Worm (Caenorhabditis elegans) whole organism, late embryonic: ENCODE measurements around the gene fil-1.

Experiments used
- C38D4.7 ChIP-seq: fragments of 200-800 bp; sonication (Bioruptor generic); optimal IDR thresholded peaks from 2 replicates; lab custom pipeline; 2018; ENCODE audit warnings: mild to moderate bottlenecking, missing genetic modification characterization, moderate library complexity, missing compliant biosample characterization
- F13H6.1 ChIP-seq: sonication (generic microtip); optimal IDR thresholded peaks from 2 replicates; lab custom pipeline; 2016; ENCODE audit warnings: missing genetic modification characterization, missing compliant biosample characterization
- K02D7.2 ChIP-seq: sonication (generic microtip); optimal IDR thresholded peaks from 2 replicates; lab custom pipeline; 2017; ENCODE audit warnings: mild to moderate bottlenecking, missing genetic modification characterization, missing compliant biosample characterization
- K09A11.1 ChIP-seq: sonication (generic microtip); optimal IDR thresholded peaks from 2 replicates; lab custom pipeline; 2017; ENCODE audit warnings: antibody characterized with exemption, mild to moderate bottlenecking, missing genetic modification characterization, missing compliant biosample characterization; ENCODE audit not compliant: insufficient read depth
- Y22D7AL.16 ChIP-seq: sonication (generic microtip); optimal IDR thresholded peaks from 2 replicates; lab custom pipeline; 2016; ENCODE audit warnings: missing genetic modification characterization, missing compliant biosample characterization
- ahr-1 ChIP-seq: sonication (generic microtip); optimal IDR thresholded peaks from 2 replicates; lab custom pipeline; 2016; ENCODE audit warnings: missing genetic modification characterization, missing compliant biosample characterization
- ceh-19 ChIP-seq: fragments of 200-800 bp; sonication (Bioruptor generic); optimal IDR thresholded peaks from 2 replicates; lab custom pipeline; 2018; ENCODE audit warnings: mild to moderate bottlenecking, missing genetic modification characterization, missing compliant biosample characterization
- ceh-2 ChIP-seq: sonication (generic microtip); optimal IDR thresholded peaks from 2 replicates; lab custom pipeline; 2016; ENCODE audit warnings: missing genotype, missing genetic modification characterization, missing compliant biosample characterization
- ceh-22 ChIP-seq: sonication (generic microtip); optimal IDR thresholded peaks from 2 replicates; lab custom pipeline; 2017; ENCODE audit warnings: missing biosample characterization, missing genetic modification characterization
- ceh-24 ChIP-seq: sonication (generic microtip); optimal IDR thresholded peaks from 2 replicates; lab custom pipeline; 2016; ENCODE audit warnings: mild to moderate bottlenecking, missing genetic modification characterization, missing compliant biosample characterization
- ceh-30 ChIP-seq: fragments of 150-350 bp; optimal IDR thresholded peaks from 2 replicates; lab custom pipeline; 2014; ENCODE audit warnings: missing biosample characterization, missing genetic modification characterization
- ceh-31 ChIP-seq: sonication (generic microtip); optimal IDR thresholded peaks from 2 replicates; lab custom pipeline; 2016; ENCODE audit warnings: missing genetic modification characterization, missing compliant biosample characterization
- ceh-34 ChIP-seq: sonication (generic microtip); optimal IDR thresholded peaks from 2 replicates; lab custom pipeline; 2016; ENCODE audit warnings: mild to moderate bottlenecking, missing genetic modification characterization, missing compliant biosample characterization
- ceh-45 ChIP-seq: fragments of 200-800 bp; sonication (Bioruptor generic); IDR thresholded peaks from 2 replicates; pipeline ENCODE4 v1.3.6; 2022; ENCODE audit warnings: missing genetic modification reagents, missing genetic modification characterization, missing compliant biosample characterization
- ceh-9 ChIP-seq: sonication (generic microtip); optimal IDR thresholded peaks from 2 replicates; lab custom pipeline; 2016; ENCODE audit warnings: mild to moderate bottlenecking, missing genetic modification characterization, inconsistent platforms, missing compliant biosample characterization
- che-1 ChIP-seq: sonication (generic microtip); optimal IDR thresholded peaks from 2 replicates; lab custom pipeline; 2016; ENCODE audit warnings: mild to moderate bottlenecking, missing genetic modification characterization, missing compliant biosample characterization
- elt-2 ChIP-seq: sonication (generic microtip); optimal IDR thresholded peaks from 2 replicates; lab custom pipeline; 2016; ENCODE audit warnings: missing genetic modification reagents, missing genetic modification characterization, missing compliant biosample characterization
- ets-4 ChIP-seq: sonication (generic microtip); optimal IDR thresholded peaks from 2 replicates; lab custom pipeline; 2016; ENCODE audit warnings: missing genetic modification characterization, missing compliant biosample characterization
- eyg-1 ChIP-seq: sonication (generic microtip); optimal IDR thresholded peaks from 2 replicates; lab custom pipeline; 2016; ENCODE audit warnings: missing genotype, missing genetic modification characterization, missing compliant biosample characterization
- fax-1 ChIP-seq: sonication (generic microtip); optimal IDR thresholded peaks from 2 replicates; lab custom pipeline; 2016; ENCODE audit warnings: missing genotype, missing genetic modification characterization, missing compliant biosample characterization
- fkh-6 ChIP-seq: sonication (generic microtip); optimal IDR thresholded peaks from 2 replicates; lab custom pipeline; 2016; ENCODE audit warnings: missing genetic modification characterization, missing compliant biosample characterization
- hlh-13 ChIP-seq: fragments of 200-800 bp; sonication (Bioruptor generic); optimal IDR thresholded peaks from 2 replicates; lab custom pipeline; 2018; ENCODE audit warnings: mild to moderate bottlenecking, missing genetic modification characterization, missing compliant biosample characterization
- hlh-15 ChIP-seq: sonication (generic microtip); optimal IDR thresholded peaks from 2 replicates; lab custom pipeline; 2016; ENCODE audit warnings: missing genetic modification characterization, missing compliant biosample characterization
- hlh-8 ChIP-seq: sonication (generic microtip); optimal IDR thresholded peaks from 2 replicates; lab custom pipeline; 2016; ENCODE audit warnings: missing genotype, missing genetic modification characterization, missing compliant biosample characterization
- lim-6 ChIP-seq: sonication (generic microtip); optimal IDR thresholded peaks from 2 replicates; lab custom pipeline; 2016; ENCODE audit warnings: missing genetic modification characterization, missing compliant biosample characterization
- madf-2 ChIP-seq: sonication (generic microtip); optimal IDR thresholded peaks from 2 replicates; lab custom pipeline; 2017; ENCODE audit warnings: missing genetic modification characterization, missing compliant biosample characterization
- mec-3 ChIP-seq: sonication (generic microtip); optimal IDR thresholded peaks from 2 replicates; lab custom pipeline; 2016; ENCODE audit warnings: borderline replicate concordance, missing genetic modification characterization, missing compliant biosample characterization
- nfya-1 ChIP-seq: sonication (generic microtip); optimal IDR thresholded peaks from 2 replicates; lab custom pipeline; 2017; ENCODE audit warnings: missing genetic modification characterization, mild to moderate bottlenecking, missing compliant biosample characterization, antibody characterized with exemption, moderate library complexity
- nhr-11 ChIP-seq: fragments of 150-350 bp; optimal IDR thresholded peaks from 2 replicates; lab custom pipeline; 2014; ENCODE audit warnings: missing biosample characterization, missing genetic modification characterization
- odd-2 ChIP-seq: sonication (generic microtip); optimal IDR thresholded peaks from 2 replicates; lab custom pipeline; 2017; ENCODE audit warnings: antibody characterized with exemption, mild to moderate bottlenecking, missing genetic modification characterization, missing compliant biosample characterization
- pag-3 ChIP-seq: sonication (generic microtip); optimal IDR thresholded peaks from 2 replicates; lab custom pipeline; 2016; ENCODE audit warnings: missing compliant biosample characterization, missing genetic modification characterization, borderline replicate concordance
- ref-2 ChIP-seq: sonication (generic microtip); optimal IDR thresholded peaks from 2 replicates; lab custom pipeline; 2016; ENCODE audit warnings: missing genetic modification characterization, missing compliant biosample characterization
- sdc-2 ChIP-seq: sonication (generic microtip); optimal IDR thresholded peaks from 2 replicates; lab custom pipeline; 2016; ENCODE audit warnings: missing genotype, missing genetic modification characterization, missing compliant biosample characterization
- sox-2 ChIP-seq: fragments of 200-800 bp; sonication (Bioruptor generic); IDR thresholded peaks from 2 replicates; pipeline ENCODE4 v1.3.6; 2022; ENCODE audit warnings: missing genetic modification reagents, missing genetic modification characterization, missing compliant biosample characterization
- sox-4 ChIP-seq: sonication (generic microtip); optimal IDR thresholded peaks from 2 replicates; lab custom pipeline; 2017; ENCODE audit warnings: mild to moderate bottlenecking, missing genetic modification characterization, inconsistent platforms, missing compliant biosample characterization
- syd-9 ChIP-seq: sonication (generic microtip); optimal IDR thresholded peaks from 2 replicates; lab custom pipeline; 2016; ENCODE audit warnings: mild to moderate bottlenecking, missing genetic modification characterization, moderate library complexity, missing compliant biosample characterization
- tbx-2 ChIP-seq: sonication (generic microtip); optimal IDR thresholded peaks from 2 replicates; lab custom pipeline; 2016; ENCODE audit warnings: missing genetic modification characterization, missing compliant biosample characterization
- tbx-7 ChIP-seq: sonication (generic microtip); optimal IDR thresholded peaks from 2 replicates; lab custom pipeline; 2016; ENCODE audit warnings: missing genotype, missing genetic modification characterization, missing compliant biosample characterization
- ttx-3 ChIP-seq: sonication (generic microtip); optimal IDR thresholded peaks from 2 replicates; lab custom pipeline; 2016; ENCODE audit warnings: missing genetic modification reagents, missing genetic modification characterization, missing compliant biosample characterization
- unc-55 ChIP-seq: sonication (generic microtip); optimal IDR thresholded peaks from 2 replicates; lab custom pipeline; 2017; ENCODE audit warnings: missing biosample characterization, missing genetic modification reagents, missing genetic modification characterization
- zip-5 ChIP-seq: sonication (generic microtip); optimal IDR thresholded peaks from 2 replicates; lab custom pipeline; 2016; ENCODE audit warnings: missing genetic modification characterization, missing compliant biosample characterization
- ztf-16 ChIP-seq: sonication (generic microtip); optimal IDR thresholded peaks from 2 replicates; lab custom pipeline; 2017; ENCODE audit warnings: missing genetic modification characterization, missing compliant biosample characterization

Gene fil-1

ce11 chrV:14999485-15000023 is 5.9 kb downstream of the fil-1 start, which contains the start of gene T01C3.11:
T01C3.11 (plus strand) TSS chrV:14999535.
- TF ChIP-seq hlh-8 (tag; lab: Kevin White, UChicago) (no peak), sdc-2 (no peak), ref-2 (tag; lab: Kevin White, UChicago) (no peak), ceh-24 (tag; lab: Kevin White, UChicago) (no peak), mec-3 (tag; lab: Kevin White, UChicago) (no peak), madf-2 (tag; lab: Kevin White, UChicago) (no peak), ets-4 (tag; lab: Kevin White, UChicago) (no peak), K09A11.1 (no peak), ceh-31 (tag; lab: Kevin White, UChicago) (no peak), sox-2 (no peak)

DNA sequence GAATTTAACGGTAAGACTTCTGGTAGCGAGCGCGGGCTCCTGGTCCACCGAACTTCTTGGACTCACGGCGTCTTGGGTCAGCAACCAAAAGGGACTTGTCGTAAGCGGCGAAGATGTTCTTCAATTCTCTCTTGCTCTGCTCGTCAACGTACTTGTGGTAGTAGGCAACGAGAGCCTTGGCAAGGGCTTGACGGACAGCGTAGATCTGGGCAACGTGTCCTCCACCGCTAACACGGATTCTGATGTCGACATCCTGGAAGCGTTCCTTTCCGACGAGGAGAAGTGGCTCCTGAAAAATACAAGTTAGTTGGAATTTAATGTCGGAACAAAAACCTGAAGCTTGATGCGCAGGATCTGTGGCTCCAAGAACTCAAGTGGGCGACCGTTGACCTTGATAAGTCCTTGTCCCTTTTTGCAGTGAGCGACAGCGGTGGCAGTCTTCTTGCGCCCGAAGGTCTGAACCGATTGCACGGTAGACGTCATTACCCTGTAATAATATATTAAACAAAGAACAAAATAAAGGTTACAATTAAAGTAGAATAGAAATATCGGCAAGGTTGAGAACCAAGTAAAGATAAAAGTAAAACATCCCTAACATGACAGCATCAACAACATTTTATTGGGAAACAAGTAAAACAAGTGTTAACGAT is 6.5 kb downstream of the fil-1 start, which contains the start of gene rps-16:
Gene rps-16 (minus strand): TSS at position 487 of the 650 bp plus-strand sequence.
- no peak for TF ChIP-seq ceh-2 (tag; lab: Kevin White, UChicago)
- TF ChIP-seq unc-55 = no peak
- no peak for TF ChIP-seq ets-4 (tag; lab: Kevin White, UChicago)
- TF ChIP-seq madf-2 (tag; lab: Kevin White, UChicago) = no peak
- TF ChIP-seq hlh-13 (GFP tag; lab: Kevin White, UChicago) = no peak
- no peak for TF ChIP-seq syd-9 (tag; lab: Kevin White, UChicago)
- TF ChIP-seq fkh-6 (tag; lab: Kevin White, UChicago) = no peak
- no peak for TF ChIP-seq mec-3 (tag; lab: Kevin White, UChicago)
- TF ChIP-seq nfya-1 = no peak
- TF ChIP-seq eyg-1 = no peak
- TF ChIP-seq lim-6 (tag; lab: Kevin White, UChicago) = no peak
- TF ChIP-seq hlh-8 (tag; lab: Kevin White, UChicago) = no peak
- TF ChIP-seq zip-5 = no peak
- TF ChIP-seq ahr-1 = no peak
- TF ChIP-seq ceh-34 (tag; lab: Kevin White, UChicago) = no peak
- TF ChIP-seq fax-1 (tag; lab: Kevin White, UChicago) = no peak
- TF ChIP-seq ceh-22 (tag; lab: Kevin White, UChicago) = no peak
- TF ChIP-seq, all 69 proteins: peak for 0

- TF ChIP-seq elt-2 (tag; lab: Kevin White, UChicago) = no peak
- no peak for TF ChIP-seq odd-2 (tag; lab: Kevin White, UChicago)
- no peak for TF ChIP-seq ztf-16 (tag; lab: Kevin White, UChicago)
- no peak for TF ChIP-seq ceh-9 (tag; lab: Kevin White, UChicago)
- TF ChIP-seq sdc-2 = no peak
- TF ChIP-seq che-1 = no peak
- no peak for TF ChIP-seq C38D4.7
- TF ChIP-seq syd-9 (tag; lab: Kevin White, UChicago) = no peak
- TF ChIP-seq fax-1 (tag; lab: Kevin White, UChicago) = no peak
- no peak for TF ChIP-seq ceh-45 (GFP tag; lab: Robert Waterston, UW)
- no peak for TF ChIP-seq ceh-22 (tag; lab: Kevin White, UChicago)
- no peak for TF ChIP-seq ahr-1
- TF ChIP-seq hlh-13 (GFP tag; lab: Kevin White, UChicago) = no peak
- TF ChIP-seq eyg-1 = no peak
- TF ChIP-seq K02D7.2 (tag; lab: Kevin White, UChicago) = no peak
- TF ChIP-seq tbx-2 (tag; lab: Kevin White, UChicago) = no peak
- TF ChIP-seq K09A11.1 = no peak
- TF ChIP-seq madf-2 (tag; lab: Kevin White, UChicago) = no peak
Measured at ce11 chrV:15001536-15001935, 7.9 kb downstream of the fil-1 start.

ce11 chrV:15002184-15002690 is 8.6 kb downstream of the fil-1 start, which contains the start of the genes fib-1 and mut-15:
fib-1 (minus strand) TSS chrV:15002223.
mut-15 (plus strand) TSS chrV:15002543.
- TF ChIP-seq unc-55 (peak; percentile 83), sdc-2 (peak; percentile 65), sox-4 (tag; lab: Kevin White, UChicago) (peak; percentile 21), fkh-6 (tag; lab: Kevin White, UChicago) (peak; percentile 70), hlh-13 (GFP tag; lab: Kevin White, UChicago) (peak; percentile 2), lim-6 (tag; lab: Kevin White, UChicago) (peak; percentile 95), ceh-24 (tag; lab: Kevin White, UChicago) (no peak), nhr-11 (tag; lab: Kevin White, UChicago) (no peak), ceh-30 (tag; lab: Kevin White, UChicago) (no peak), pag-3 (tag; lab: Kevin White, UChicago) (peak; percentile 71), Y22D7AL.16 (no peak), F13H6.1 (tag; lab: Kevin White, UChicago) (peak; percentile 88), tbx-7 (tag; lab: Kevin White, UChicago) (peak; percentile 89), syd-9 (tag; lab: Kevin White, UChicago) (peak; percentile 76), hlh-15 (tag; lab: Kevin White, UChicago) (peak; percentile 77), ceh-45 (GFP tag; lab: Robert Waterston, UW) (0 out of 2 replicates have a peak, but pooled peaks have one; percentile 18), ceh-19 (GFP tag; lab: Kevin White, UChicago) (peak; percentile 66), mec-3 (tag; lab: Kevin White, UChicago) (peak; percentile 94), zip-5 (peak; percentile 93), ttx-3 (tag; lab: Kevin White, UChicago) (peak; percentile 45), ceh-9 (tag; lab: Kevin White, UChicago) (no peak)
